Fruit fly (Drosophila melanogaster) Kc167 (cell line): ENCODE results near the gene PolD3.

Source experiments
- Myc ChIP-seq: fragments of >200 bp; optimal IDR thresholded peaks from 2 replicates; lab custom pipeline; 2017; ENCODE audit warnings: missing external identifiers
- h ChIP-seq: fragments of >200 bp; optimal IDR thresholded peaks from 3 replicates; lab custom pipeline; 2018; ENCODE audit warnings: missing external identifiers
- psq ChIP-seq: fragments of >200 bp; optimal IDR thresholded peaks from 2 replicates; lab custom pipeline; 2017; ENCODE audit warnings: missing external identifiers
- ttk ChIP-seq: sonication (Bioruptor generic); optimal IDR thresholded peaks from 2 replicates; lab custom pipeline; 2017; ENCODE audit warnings: missing external identifiers

- TF ChIP-seq ttk (lab: Kevin White, UChicago), result no peak
- no peak for TF ChIP-seq Myc (lab: Kevin White, UChicago)
- no peak for TF ChIP-seq h (lab: Kevin White, UChicago)
- no peak for TF ChIP-seq psq (lab: Kevin White, UChicago)
Observed at dm6 chr2L:15273521-15274123, 17.5 kb upstream of the PolD3 start.
